Worm (Caenorhabditis elegans) whole organism, L4/young adult: ENCODE data around the gene mltn-7.

ENCODE experiments used
- dao-5 ChIP-seq: sonication (generic microtip); optimal IDR thresholded peaks from 2 replicates; lab custom pipeline; 2016; ENCODE audit warnings: missing genotype, missing genetic modification characterization, moderate library complexity, missing compliant biosample characterization
- him-1 ChIP-seq: sonication (generic microtip); optimal IDR thresholded peaks from 2 replicates; lab custom pipeline; 2016; ENCODE audit warnings: missing genotype, missing genetic modification reagents, missing genetic modification characterization, missing compliant biosample characterization

DNA sequence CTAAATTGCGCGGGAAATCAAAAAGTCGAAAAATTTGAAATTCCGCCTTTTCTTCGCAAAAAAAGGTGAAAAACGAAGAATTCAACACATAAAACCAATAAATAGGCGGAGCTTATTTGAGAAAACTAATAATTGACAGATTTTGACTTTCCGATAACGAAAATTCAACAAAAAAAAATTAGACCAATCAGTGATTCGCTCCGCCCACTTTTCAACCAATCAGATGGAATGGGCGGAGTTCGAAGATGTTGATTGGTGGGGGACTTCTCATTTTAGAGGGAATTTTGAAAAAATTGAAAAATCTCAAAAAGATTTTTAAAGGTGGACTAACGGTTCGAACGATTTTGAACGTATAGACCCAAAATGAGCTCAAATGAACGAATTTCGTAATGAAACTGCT lies 19.3 kb upstream of the mltn-7 start:
- TF ChIP-seq dao-5 (tag; lab: Kevin White, UChicago) (no peak), him-1 (no peak)
